Fruit fly (Drosophila melanogaster) whole organism, pupa: ENCODE results near the gene Ae2.

ENCODE experiments used
- CG10348 ChIP-seq: fragments of 200-800 bp; sonication (Bioruptor generic); IDR thresholded peaks from 2 replicates; pipeline ENCODE4 v1.3.6; 2022; ENCODE audit warnings: missing biosample characterization, missing genetic modification characterization
- CG12605 ChIP-seq: fragments of 200-800 bp; sonication (Bioruptor generic); IDR thresholded peaks from 2 replicates; pipeline ENCODE4 v1.3.6; 2022; ENCODE audit warnings: missing biosample characterization, missing genetic modification characterization
- CG13204 ChIP-seq: fragments of 200-800 bp; sonication (Bioruptor generic); optimal IDR thresholded peaks from 2 replicates; lab custom pipeline; 2018; ENCODE audit warnings: missing biosample characterization, mild to moderate bottlenecking, missing genetic modification characterization, moderate library complexity
- CG14655 ChIP-seq: fragments of 200-800 bp; sonication (Bioruptor generic); optimal IDR thresholded peaks from 3 replicates; lab custom pipeline; 2017; ENCODE audit warnings: mild to moderate bottlenecking, missing biosample characterization, missing genetic modification reagents, missing genetic modification characterization
- CG15710 ChIP-seq: fragments of 200-800 bp; sonication (Bioruptor generic); optimal IDR thresholded peaks from 2 replicates; lab custom pipeline; 2018; ENCODE audit warnings: missing biosample characterization, mild to moderate bottlenecking, missing genetic modification characterization, moderate library complexity
- CG17806 ChIP-seq: fragments of 200-800 bp; sonication (Bioruptor generic); optimal IDR thresholded peaks from 2 replicates; lab custom pipeline; 2018; ENCODE audit warnings: missing biosample characterization, mild to moderate bottlenecking, missing genetic modification characterization, moderate library complexity
- CG32121 ChIP-seq: fragments of 200-800 bp; sonication (Bioruptor generic); IDR thresholded peaks from 2 replicates; pipeline ENCODE4 v1.3.6; 2022; ENCODE audit warnings: missing biosample characterization, missing genetic modification characterization
- CG34367 ChIP-seq: fragments of 200-800 bp; sonication (Bioruptor generic); optimal IDR thresholded peaks from 2 replicates; lab custom pipeline; 2018; ENCODE audit warnings: missing biosample characterization, mild to moderate bottlenecking, missing genetic modification characterization
- CG4496 ChIP-seq: fragments of 200-800 bp; sonication (Bioruptor generic); IDR thresholded peaks from 3 replicates; pipeline ENCODE4 v1.3.6; 2022; ENCODE audit warnings: missing biosample characterization, missing genetic modification characterization
- CG8159 ChIP-seq: fragments of 200-800 bp; sonication (Bioruptor generic); optimal IDR thresholded peaks from 3 replicates; lab custom pipeline; 2018; ENCODE audit warnings: missing biosample characterization, mild to moderate bottlenecking, missing genetic modification characterization, moderate library complexity
- CG8301 ChIP-seq: fragments of 200-800 bp; sonication (Bioruptor generic); optimal IDR thresholded peaks from 2 replicates; lab custom pipeline; 2018; ENCODE audit warnings: missing biosample characterization, mild to moderate bottlenecking, missing genetic modification characterization
- CG9948 ChIP-seq: fragments of 200-800 bp; sonication (Bioruptor generic); optimal IDR thresholded peaks from 2 replicates; lab custom pipeline; 2018; ENCODE audit warnings: missing biosample characterization, mild to moderate bottlenecking, missing genetic modification characterization, moderate library complexity
- D1 ChIP-seq: fragments of 200-800 bp; sonication (Bioruptor generic); optimal IDR thresholded peaks from 2 replicates; lab custom pipeline; 2018; ENCODE audit warnings: missing biosample characterization, mild to moderate bottlenecking, missing genetic modification characterization, moderate library complexity
- EcR ChIP-seq: fragments of 200-800 bp; sonication (Bioruptor generic); optimal IDR thresholded peaks from 3 replicates; lab custom pipeline; 2019; ENCODE audit warnings: missing biosample characterization, missing genetic modification characterization, mild to moderate bottlenecking, moderate library complexity, missing genetic modification reagents
- Ets98B ChIP-seq: fragments of 200-800 bp; sonication (Bioruptor generic); IDR thresholded peaks from 2 replicates; pipeline ENCODE4 v1.3.6; 2022; ENCODE audit warnings: missing biosample characterization, missing genetic modification characterization
- Pif1A ChIP-seq: fragments of 200-800 bp; sonication (Bioruptor generic); optimal IDR thresholded peaks from 3 replicates; lab custom pipeline; 2016; ENCODE audit warnings: missing biosample characterization, missing genetic modification characterization
- Pif1B ChIP-seq: fragments of 200-800 bp; sonication (Bioruptor generic); optimal IDR thresholded peaks from 3 replicates; lab custom pipeline; 2016; ENCODE audit warnings: missing biosample characterization, missing genetic modification characterization
- Snoo ChIP-seq: fragments of 200-800 bp; sonication (Bioruptor generic); optimal IDR thresholded peaks from 3 replicates; lab custom pipeline; 2017; ENCODE audit warnings: missing biosample characterization, mild to moderate bottlenecking, missing genetic modification characterization, inconsistent platforms
- fd96Ca ChIP-seq: fragments of 200-800 bp; sonication (Bioruptor generic); IDR thresholded peaks from 3 replicates; pipeline ENCODE4 v1.3.6; 2022; ENCODE audit warnings: missing biosample characterization, missing genetic modification characterization
- gl ChIP-seq: fragments of 200-800 bp; sonication (Bioruptor generic); optimal IDR thresholded peaks from 2 replicates; lab custom pipeline; 2018; ENCODE audit warnings: missing biosample characterization, mild to moderate bottlenecking, missing genetic modification characterization
- rn ChIP-seq: fragments of 200-800 bp; sonication (Bioruptor generic); IDR thresholded peaks from 2 replicates; pipeline ENCODE4 v1.3.6; 2022; ENCODE audit warnings: missing biosample characterization, missing genetic modification characterization

Gene Ae2

dm6 chr3L:9742342-9742741 lies 21.0 kb upstream of the Ae2 start:
- TF ChIP-seq CG12605 (GFP tag; lab: Robert Waterston, UW): no peak
- peak; percentile 47 for TF ChIP-seq Pif1A (GFP tag; lab: Kevin White, UChicago)
- TF ChIP-seq CG34367 (tag; lab: Kevin White, UChicago): no peak
- peak; percentile 56 for TF ChIP-seq gl (tag; lab: Kevin White, UChicago)
- peak; percentile 62 for TF ChIP-seq CG8301 (tag; lab: Kevin White, UChicago)
- peak; percentile 7 for TF ChIP-seq CG13204
- no peak for TF ChIP-seq CG4496 (GFP tag; lab: Robert Waterston, UW)
- TF ChIP-seq rn (GFP tag; lab: Robert Waterston, UW): no peak
- TF ChIP-seq Snoo: peak; percentile 33
- peak; percentile 46 for TF ChIP-seq CG17806 (tag; lab: Kevin White, UChicago)
- TF ChIP-seq CG15710 (tag; lab: Kevin White, UChicago): peak; percentile 31
- no peak for TF ChIP-seq Ets98B
- TF ChIP-seq Pif1B (GFP tag; lab: Kevin White, UChicago): peak; percentile 45
- no peak for TF ChIP-seq CG32121
- no peak for TF ChIP-seq D1
- peak; percentile 26; the same call in 1 of the 3 replicates for TF ChIP-seq fd96Ca (GFP tag; lab: Robert Waterston, UW)
- peak; percentile 93 for TF ChIP-seq CG14655
- peak; percentile 81 for TF ChIP-seq CG9948 (tag; lab: Kevin White, UChicago)
- no peak for TF ChIP-seq EcR (GFP tag; lab: Kevin White, UChicago)
- no peak for TF ChIP-seq CG10348 (GFP tag; lab: Robert Waterston, UW)
- TF ChIP-seq CG8159 (tag; lab: Kevin White, UChicago): peak; percentile 84

dm6 chr3L:9744060-9744549 lies 19.2 kb upstream of the Ae2 start:
- TF ChIP-seq CG34367 (tag; lab: Kevin White, UChicago): peak; percentile 77
- peak; percentile 98 for TF ChIP-seq CG8301 (tag; lab: Kevin White, UChicago)
- peak; percentile 76 for TF ChIP-seq CG10348 (GFP tag; lab: Robert Waterston, UW)
- peak; percentile 97 for TF ChIP-seq CG9948 (tag; lab: Kevin White, UChicago)
- peak; percentile 89 for TF ChIP-seq rn (GFP tag; lab: Robert Waterston, UW)
- TF ChIP-seq CG4496 (GFP tag; lab: Robert Waterston, UW): peak; percentile 95
- TF ChIP-seq Pif1A (GFP tag; lab: Kevin White, UChicago): peak; percentile 97
- TF ChIP-seq CG12605 (GFP tag; lab: Robert Waterston, UW): peak; percentile 90
- peak; percentile 98 for TF ChIP-seq CG8159 (tag; lab: Kevin White, UChicago)
- peak; percentile 100 for TF ChIP-seq CG14655
- peak; percentile 61 for TF ChIP-seq CG13204
- peak; percentile 96 for TF ChIP-seq D1
- TF ChIP-seq CG32121: peak; percentile 96
- TF ChIP-seq Snoo: peak; percentile 83
- peak; percentile 94 for TF ChIP-seq CG15710 (tag; lab: Kevin White, UChicago)
- peak; percentile 91 for TF ChIP-seq gl (tag; lab: Kevin White, UChicago)
- TF ChIP-seq CG17806 (tag; lab: Kevin White, UChicago): peak; percentile 95
- TF ChIP-seq fd96Ca (GFP tag; lab: Robert Waterston, UW): peak; percentile 95
- TF ChIP-seq Pif1B (GFP tag; lab: Kevin White, UChicago): peak; percentile 94
- TF ChIP-seq Ets98B: peak; percentile 92
- no peak for TF ChIP-seq EcR (GFP tag; lab: Kevin White, UChicago)

- peak; percentile 43 for TF ChIP-seq CG17806 (tag; lab: Kevin White, UChicago)
- no peak for TF ChIP-seq Snoo
- peak; percentile 22 for TF ChIP-seq CG15710 (tag; lab: Kevin White, UChicago)
- no peak for TF ChIP-seq CG13204
- TF ChIP-seq CG34367 (tag; lab: Kevin White, UChicago): peak; percentile 9
- TF ChIP-seq EcR (GFP tag; lab: Kevin White, UChicago): no peak
- peak; percentile 24 for TF ChIP-seq CG8159 (tag; lab: Kevin White, UChicago)
- 0 out of 3 replicates have a peak, but pooled peaks have one; percentile 45 for TF ChIP-seq fd96Ca (GFP tag; lab: Robert Waterston, UW)
- peak; percentile 11 for TF ChIP-seq Pif1A (GFP tag; lab: Kevin White, UChicago)
- peak; percentile 89 for TF ChIP-seq CG14655
- TF ChIP-seq rn (GFP tag; lab: Robert Waterston, UW): 0 out of 2 replicates have a peak, but pooled peaks have one; percentile 35
- TF ChIP-seq CG10348 (GFP tag; lab: Robert Waterston, UW): no peak
- TF ChIP-seq D1: no peak
- TF ChIP-seq CG4496 (GFP tag; lab: Robert Waterston, UW): peak; percentile 73; the same call in 2 of the 3 replicates
- TF ChIP-seq Ets98B: peak; percentile 80
- TF ChIP-seq Pif1B (GFP tag; lab: Kevin White, UChicago): peak; percentile 13
- peak; percentile 65 for TF ChIP-seq CG12605 (GFP tag; lab: Robert Waterston, UW)
- TF ChIP-seq CG32121: peak; percentile 65
- peak; percentile 45 for TF ChIP-seq CG9948 (tag; lab: Kevin White, UChicago)
- TF ChIP-seq gl (tag; lab: Kevin White, UChicago): no peak
- TF ChIP-seq CG8301 (tag; lab: Kevin White, UChicago): peak; percentile 92
- TF ChIP-seq, all 21 proteins: peak for 15
These were observed 18.0 kb upstream of the Ae2 start for dm6 chr3L:9745393-9745792.

DNA sequence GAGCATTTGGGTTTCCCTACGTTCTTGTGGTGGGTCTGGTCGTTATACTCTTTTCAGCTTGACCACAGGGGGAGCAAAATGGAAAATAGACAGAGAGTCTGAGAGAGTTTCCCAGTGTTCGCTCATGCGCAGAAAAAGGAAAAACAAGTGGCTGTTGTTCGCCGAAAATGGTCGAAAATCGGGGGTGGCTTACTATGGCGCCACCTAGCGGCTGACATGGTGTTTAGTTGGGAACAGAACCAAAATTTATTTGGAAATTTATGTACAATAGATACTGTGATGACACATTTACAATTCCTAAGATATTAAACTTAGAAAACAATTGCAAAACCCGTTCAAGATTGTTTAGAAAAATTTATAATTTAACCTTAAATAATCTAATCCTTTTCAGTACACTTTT lies 11.7 kb upstream of the Ae2 start:
- TF ChIP-seq CG17806 (tag; lab: Kevin White, UChicago) (no peak), CG4496 (GFP tag; lab: Robert Waterston, UW) (0 out of 3 replicates have a peak, but pooled peaks have one; percentile 11), D1 (no peak), CG32121 (no peak)

DNA sequence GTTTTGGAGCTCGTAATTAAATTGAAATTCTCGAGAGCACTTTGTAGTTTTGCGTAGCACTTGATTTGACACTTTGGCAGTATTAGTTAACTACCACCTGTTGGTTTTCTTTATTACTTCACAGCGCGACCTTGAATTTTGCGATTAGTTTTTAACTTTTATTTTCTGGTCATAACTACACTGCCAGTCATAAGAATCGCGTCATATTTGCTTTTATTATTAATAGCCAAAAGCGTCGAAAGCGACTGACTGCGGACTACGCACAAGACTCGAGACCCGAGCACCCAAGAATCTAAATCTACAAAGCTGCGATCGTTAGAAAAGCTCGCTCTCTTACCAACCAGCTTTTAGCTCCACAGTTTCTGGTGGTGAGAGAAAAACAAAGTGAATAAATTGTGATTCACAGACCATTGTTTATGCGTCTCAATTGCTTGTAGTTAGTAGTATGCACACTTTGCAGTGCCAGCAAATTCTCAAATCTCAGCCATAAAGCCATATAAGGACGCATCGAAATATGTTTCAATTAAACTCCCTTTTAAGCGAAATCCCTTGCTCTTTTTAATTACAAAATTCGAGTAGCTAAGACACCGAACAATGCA lies 3.1 kb upstream of the Ae2 start, which contains the start of gene CG42268:
Gene CG42268 (minus strand): TSS at position 245 of the 599 bp plus-strand sequence.
- TF ChIP-seq Pif1B (GFP tag; lab: Kevin White, UChicago) (no peak), CG9948 (tag; lab: Kevin White, UChicago) (no peak), Pif1A (GFP tag; lab: Kevin White, UChicago) (no peak), Snoo (no peak), CG10348 (GFP tag; lab: Robert Waterston, UW) (no peak), CG32121 (no peak), CG15710 (tag; lab: Kevin White, UChicago) (no peak), CG8301 (tag; lab: Kevin White, UChicago) (no peak), Ets98B (no peak), rn (GFP tag; lab: Robert Waterston, UW) (no peak), fd96Ca (GFP tag; lab: Robert Waterston, UW) (no peak), EcR (GFP tag; lab: Kevin White, UChicago) (no peak), CG14655 (no peak), gl (tag; lab: Kevin White, UChicago) (no peak), CG17806 (tag; lab: Kevin White, UChicago) (no peak), CG4496 (GFP tag; lab: Robert Waterston, UW) (no peak), CG34367 (tag; lab: Kevin White, UChicago) (no peak)
